Fruit fly (Drosophila melanogaster): ENCODE data around the gene RpS13.

Gene RpS13

dm6 chr2L:8326414-8327271 lies 37.8 kb downstream of the RpS13 start (continued):
- TF ChIP-seq BEAF-32 (GFP tag; optimal IDR thresholded peaks at IDR 0.05): no peak
- TF ChIP-seq zfh2 (GFP tag; optimal IDR thresholded peaks at IDR 0.05): no peak
- no peak for TF ChIP-seq insv (GFP tag; optimal IDR thresholded peaks at IDR 0.05)
- TF ChIP-seq peb (GFP tag; IDR thresholded peaks at IDR 0.05): no peak
- no peak for TF ChIP-seq corto (GFP tag; optimal IDR thresholded peaks at IDR 0.05)
- TF ChIP-seq esg (GFP tag; conservative IDR thresholded peaks at IDR 0.05): no peak
- no peak for TF ChIP-seq vnd (GFP tag; IDR thresholded peaks at IDR 0.05; ENCODE audit: partially characterized antibody)
- no peak for TF ChIP-seq gsb-n (tag; optimal IDR thresholded peaks at IDR 0.05)
- no peak for TF ChIP-seq CG5245 (GFP tag; optimal IDR thresholded peaks at IDR 0.05)
- TF ChIP-seq CG31365 (tag; optimal IDR thresholded peaks at IDR 0.05): no peak
- no peak for TF ChIP-seq CG9876 (GFP tag; optimal IDR thresholded peaks at IDR 0.05)
- TF ChIP-seq ham (GFP tag; IDR thresholded peaks at IDR 0.05): no peak
- no peak for TF ChIP-seq Lhr (GFP tag; optimal IDR thresholded peaks at IDR 0.05)
- no peak for TF ChIP-seq CG4707 (GFP tag; optimal IDR thresholded peaks at IDR 0.05)
- peak; percentile 1 for TF ChIP-seq pita (GFP tag; optimal IDR thresholded peaks at IDR 0.05)
- no peak for TF ChIP-seq slbo (GFP tag; IDR thresholded peaks at IDR 0.05)
- TF ChIP-seq Max (GFP tag; optimal IDR thresholded peaks at IDR 0.05): no peak
- TF ChIP-seq CG7839 (tag; optimal IDR thresholded peaks at IDR 0.05): peak; percentile 41
- no peak for TF ChIP-seq CG4730 (GFP tag; IDR thresholded peaks at IDR 0.05)
- no peak for TF ChIP-seq CG4282 (GFP tag; optimal IDR thresholded peaks at IDR 0.05)
- TF ChIP-seq h (optimal IDR thresholded peaks at IDR 0.05): no peak
- TF ChIP-seq Mes4 (GFP tag; optimal IDR thresholded peaks at IDR 0.05): no peak
- no peak for TF ChIP-seq HLHmδ (GFP tag; optimal IDR thresholded peaks at IDR 0.05)
- TF ChIP-seq HHEX (GFP tag; optimal IDR thresholded peaks at IDR 0.05): no peak
- no peak for TF ChIP-seq CG17568 (GFP tag; optimal IDR thresholded peaks at IDR 0.05)
- TF ChIP-seq Kr (GFP tag; optimal IDR thresholded peaks at IDR 0.05): no peak
- no peak for TF ChIP-seq sqz (GFP tag; optimal IDR thresholded peaks at IDR 0.05)
- TF ChIP-seq Doc3 (GFP tag; IDR thresholded peaks at IDR 0.05; ENCODE audit: partially characterized antibody): no peak
- TF ChIP-seq CG17359 (tag; optimal IDR thresholded peaks at IDR 0.05): peak; percentile 39
- peak; percentile 53 for TF ChIP-seq CG15269 (tag; optimal IDR thresholded peaks at IDR 0.05)
- TF ChIP-seq CG10209 (GFP tag; optimal IDR thresholded peaks at IDR 0.05): peak; percentile 18
- TF ChIP-seq Poxn (GFP tag; IDR thresholded peaks at IDR 0.05): no peak
- TF ChIP-seq al (GFP tag; IDR thresholded peaks at IDR 0.05): no peak
- TF ChIP-seq fd96Cb (tag; optimal IDR thresholded peaks at IDR 0.05): no peak
- TF ChIP-seq Dll (GFP tag; IDR thresholded peaks at IDR 0.05; ENCODE audit: partially characterized antibody): no peak
- TF ChIP-seq CG6813 (GFP tag; optimal IDR thresholded peaks at IDR 0.05): no peak
- TF ChIP-seq emc (GFP tag; optimal IDR thresholded peaks at IDR 0.05): no peak
- no peak for TF ChIP-seq ttk (GFP tag; IDR thresholded peaks at IDR 0.05)
- TF ChIP-seq vfl (GFP tag; optimal IDR thresholded peaks at IDR 0.05): no peak
- no peak for TF ChIP-seq pan (optimal IDR thresholded peaks at IDR 0.05)
- no peak for TF ChIP-seq pan (GFP tag; optimal IDR thresholded peaks at IDR 0.05 in 1 of 2, IDR thresholded peaks at IDR 0.05 in 1 of 2)
- TF ChIP-seq crol (GFP tag; IDR thresholded peaks at IDR 0.05): no peak
- TF ChIP-seq CG12104 (GFP tag; optimal IDR thresholded peaks at IDR 0.05): no peak
- no peak for TF ChIP-seq bab2 (GFP tag; optimal IDR thresholded peaks at IDR 0.05)
- no peak for TF ChIP-seq CG34224 (GFP tag; IDR thresholded peaks at IDR 0.05; ENCODE audit: partially characterized antibody)
- TF ChIP-seq CG4328 (GFP tag; optimal IDR thresholded peaks at IDR 0.05): no peak
- no peak for TF ChIP-seq knrl (GFP tag; IDR thresholded peaks at IDR 0.05; ENCODE audit: partially characterized antibody)
- TF ChIP-seq Atf3 (GFP tag; optimal IDR thresholded peaks at IDR 0.05): no peak
- TF ChIP-seq ac (GFP tag; optimal IDR thresholded peaks at IDR 0.05): no peak
- no peak for TF ChIP-seq CG1647 (GFP tag; optimal IDR thresholded peaks at IDR 0.05)

Data from whole organism, embryonic.